Worm (Caenorhabditis elegans): ENCODE measurements around the gene ZC518.8.

Gene ZC518.8

ce11 chrIV:12340885-12341284 lies 20.8 kb downstream of the ZC518.8 start:
- TF ChIP-seq zip-5 (tag; optimal IDR thresholded peaks at IDR 0.05) (no peak), nhr-232 (tag; optimal IDR thresholded peaks at IDR 0.05) (no peak), eyg-1 (tag; optimal IDR thresholded peaks at IDR 0.05) (no peak), dmd-4 (tag; optimal IDR thresholded peaks at IDR 0.05; ENCODE audit: borderline replicate concordance) (no peak), unc-86 (tag; optimal IDR thresholded peaks at IDR 0.05) (no peak), nhr-11 (tag; optimal IDR thresholded peaks at IDR 0.05) (no peak), unc-42 (tag; optimal IDR thresholded peaks at IDR 0.05) (no peak), ceh-2 (tag; optimal IDR thresholded peaks at IDR 0.05) (no peak), hlh-30 (tag; optimal IDR thresholded peaks at IDR 0.05; ENCODE audit: insufficient read depth) (no peak), pax-1 (tag; optimal IDR thresholded peaks at IDR 0.05) (no peak), ceh-24 (tag; optimal IDR thresholded peaks at IDR 0.05) (no peak), C08G9.2 (tag; optimal IDR thresholded peaks at IDR 0.05) (no peak), sox-2 (GFP tag; IDR thresholded peaks at IDR 0.05) (no peak), ceh-19 (GFP tag; optimal IDR thresholded peaks at IDR 0.05) (no peak), gmeb-2 (tag; optimal IDR thresholded peaks at IDR 0.05) (no peak), K02D7.2 (tag; optimal IDR thresholded peaks at IDR 0.05) (no peak), pqm-1 (tag; optimal IDR thresholded peaks at IDR 0.05) (no peak), elt-2 (tag; optimal IDR thresholded peaks at IDR 0.05) (no peak), pat-9 (tag; optimal IDR thresholded peaks at IDR 0.05) (no peak)

- TF ChIP-seq ceh-31 (tag; optimal IDR thresholded peaks at IDR 0.05) (no peak), hlh-13 (GFP tag; optimal IDR thresholded peaks at IDR 0.05) (no peak), sdc-2 (tag; optimal IDR thresholded peaks at IDR 0.05) (no peak), ama-1 (optimal IDR thresholded peaks at IDR 0.05) (no peak), unc-86 (tag; optimal IDR thresholded peaks at IDR 0.05) (no peak), pax-1 (tag; optimal IDR thresholded peaks at IDR 0.05) (no peak), pat-9 (tag; optimal IDR thresholded peaks at IDR 0.05) (no peak), T23F11.4 (GFP tag; optimal IDR thresholded peaks at IDR 0.05) (no peak), elt-4 (tag; optimal IDR thresholded peaks at IDR 0.05) (no peak), ceh-24 (tag; optimal IDR thresholded peaks at IDR 0.05) (no peak), gmeb-2 (tag; optimal IDR thresholded peaks at IDR 0.05) (no peak), lim-6 (tag; optimal IDR thresholded peaks at IDR 0.05) (no peak), fkh-10 (GFP tag; optimal IDR thresholded peaks at IDR 0.05) (no peak), ceh-48 (tag; optimal IDR thresholded peaks at IDR 0.05) (no peak), lin-11 (tag; optimal IDR thresholded peaks at IDR 0.05) (no peak), Y22D7AL.16 (tag; optimal IDR thresholded peaks at IDR 0.05) (no peak), K09A11.1 (tag; optimal IDR thresholded peaks at IDR 0.05; ENCODE audit: insufficient read depth) (no peak), pha-4 (tag; optimal IDR thresholded peaks at IDR 0.05) (no peak), ceh-18 (tag; optimal IDR thresholded peaks at IDR 0.05) (no peak), K02D7.2 (tag; optimal IDR thresholded peaks at IDR 0.05) (no peak)
These were observed 24.6 kb downstream of the ZC518.8 start, which contains the start of the genes F19B6.10 and wht-5 for ce11 chrIV:12336893-12337627. Gene F19B6.10 (plus strand): TSS chrIV:12337193. Gene wht-5 (plus strand): TSS chrIV:12337577.

- TF ChIP-seq fkh-6 (tag; optimal IDR thresholded peaks at IDR 0.05) (no peak), nhr-11 (tag; optimal IDR thresholded peaks at IDR 0.05) (no peak), hlh-30 (tag; optimal IDR thresholded peaks at IDR 0.05; ENCODE audit: insufficient read depth) (no peak), nhr-232 (tag; optimal IDR thresholded peaks at IDR 0.05) (no peak), ets-4 (tag; optimal IDR thresholded peaks at IDR 0.05) (no peak), pat-9 (tag; optimal IDR thresholded peaks at IDR 0.05) (no peak), eyg-1 (tag; optimal IDR thresholded peaks at IDR 0.05) (no peak), ceh-30 (tag; optimal IDR thresholded peaks at IDR 0.05) (no peak), hlh-8 (tag; optimal IDR thresholded peaks at IDR 0.05) (no peak), fkh-10 (GFP tag; optimal IDR thresholded peaks at IDR 0.05) (no peak), unc-42 (tag; optimal IDR thresholded peaks at IDR 0.05) (no peak), ceh-6 (GFP tag; optimal IDR thresholded peaks at IDR 0.05) (no peak), sdc-2 (tag; optimal IDR thresholded peaks at IDR 0.05) (no peak), T23F11.4 (GFP tag; optimal IDR thresholded peaks at IDR 0.05) (no peak), C38D4.7 (GFP tag; optimal IDR thresholded peaks at IDR 0.05) (no peak), pax-1 (tag; optimal IDR thresholded peaks at IDR 0.05) (no peak), tbx-2 (tag; optimal IDR thresholded peaks at IDR 0.05) (no peak), lim-6 (tag; optimal IDR thresholded peaks at IDR 0.05) (no peak), ceh-31 (tag; optimal IDR thresholded peaks at IDR 0.05) (no peak)
These were observed 25.9 kb downstream of the ZC518.8 start, which contains the start of gene F19B6.1 for ce11 chrIV:12335798-12336197. Gene F19B6.1 (minus strand): TSS chrIV:12336075.

Measured in whole organism, late embryonic.